Fruit fly (Drosophila melanogaster): Measurements from ENCODE around the gene Dora.

dm6 chrX:18860074-18860473 is 3.7 kb upstream of the Dora start, which contains the start of gene CG32544:
- TF ChIP-seq insv (optimal IDR thresholded peaks at IDR 0.05), result no peak
- TF ChIP-seq psq (optimal IDR thresholded peaks at IDR 0.05), result no peak
- no peak for TF ChIP-seq Sin3A (optimal IDR thresholded peaks at IDR 0.05)
- TF ChIP-seq ttk (optimal IDR thresholded peaks at IDR 0.05), result no peak
- no peak for TF ChIP-seq Myc (optimal IDR thresholded peaks at IDR 0.05)
- TF ChIP-seq h (optimal IDR thresholded peaks at IDR 0.05), result no peak

Data from Kc167 (cell line).